Worm (Caenorhabditis elegans) whole organism, L1 larva: ENCODE measurements around the gene F23F1.10.
A peak's percentile ranks its signal among the peaks of the same experiment; 100 is the strongest.

Experiments
- C04F5.9 ChIP-seq: sonication (generic microtip); optimal IDR thresholded peaks from 2 replicates; lab custom pipeline; 2016; ENCODE audit warnings: missing genetic modification characterization, missing compliant biosample characterization
- F16B12.6 ChIP-seq: fragments of 150-350 bp; optimal IDR thresholded peaks from 2 replicates; lab custom pipeline; 2014; ENCODE audit warnings: missing biosample characterization, missing genetic modification characterization
- Y116A8C.19 ChIP-seq: sonication (generic microtip); optimal IDR thresholded peaks from 2 replicates; lab custom pipeline; 2016; ENCODE audit warnings: missing compliant biosample characterization, missing genetic modification characterization, borderline replicate concordance
- alr-1 ChIP-seq: fragments of 200-800 bp; sonication (Bioruptor generic); optimal IDR thresholded peaks from 2 replicates; lab custom pipeline; 2018; ENCODE audit warnings: borderline replicate concordance, mild to moderate bottlenecking, missing genetic modification characterization, missing compliant biosample characterization
- aly-2 ChIP-seq: fragments of 150-350 bp; optimal IDR thresholded peaks from 2 replicates; lab custom pipeline; 2014; ENCODE audit warnings: missing biosample characterization, missing genetic modification characterization
- ceh-8 ChIP-seq: fragments of 200-800 bp; sonication (Bioruptor generic); optimal IDR thresholded peaks from 2 replicates; lab custom pipeline; 2018; ENCODE audit warnings: mild to moderate bottlenecking, missing genetic modification characterization, moderate library complexity, missing compliant biosample characterization
- ces-1 ChIP-seq: fragments of 150-350 bp; optimal IDR thresholded peaks from 2 replicates; lab custom pipeline; 2014; ENCODE audit warnings: missing biosample characterization, missing genetic modification reagents, missing genetic modification characterization
- dsc-1 ChIP-seq: sonication (generic microtip); optimal IDR thresholded peaks from 2 replicates; lab custom pipeline; 2016; ENCODE audit warnings: mild to moderate bottlenecking, missing genetic modification characterization, missing compliant biosample characterization
- egl-13 ChIP-seq: sonication (generic microtip); optimal IDR thresholded peaks from 2 replicates; lab custom pipeline; 2016; ENCODE audit warnings: missing genotype, missing genetic modification reagents, missing genetic modification characterization, missing compliant biosample characterization
- egl-27 ChIP-seq, 2 experiments: fragments of 150-350 bp in 1 of 2; sonication (generic microtip); optimal IDR thresholded peaks; 3 replicates each; lab custom pipeline; 2017 to 2018; ENCODE audit warnings: missing biosample characterization in 2 of 2, missing genetic modification characterization in 2 of 2, missing genetic modification reagents in 2 of 2
- ets-5 ChIP-seq: fragments of 200-800 bp; sonication (Bioruptor generic); IDR thresholded peaks from 2 replicates; pipeline ENCODE4 v1.3.6; 2022; ENCODE audit warnings: missing genetic modification characterization, missing compliant biosample characterization
- fkh-10 ChIP-seq: sonication (generic microtip); optimal IDR thresholded peaks from 2 replicates; lab custom pipeline; 2017; ENCODE audit warnings: missing biosample characterization, missing genetic modification reagents, missing genetic modification characterization
- fos-1 ChIP-seq: fragments of 150-350 bp; optimal IDR thresholded peaks from 2 replicates; lab custom pipeline; 2014; ENCODE audit warnings: missing biosample characterization, missing genetic modification characterization
- grh-1 ChIP-seq: fragments of 200-800 bp; sonication (Bioruptor generic); IDR thresholded peaks from 2 replicates; pipeline ENCODE4 v1.3.6; 2022; ENCODE audit warnings: missing genetic modification reagents, missing genetic modification characterization, missing compliant biosample characterization
- hlh-17 ChIP-seq: fragments of 200-800 bp; sonication (Bioruptor generic); optimal IDR thresholded peaks from 2 replicates; lab custom pipeline; 2018; ENCODE audit warnings: missing genetic modification characterization, mild to moderate bottlenecking, missing compliant biosample characterization, moderate library complexity, borderline replicate concordance
- isw-1 ChIP-seq: fragments of 200-800 bp; sonication (Bioruptor generic); IDR thresholded peaks from 2 replicates; pipeline ENCODE4 v1.3.6; 2022; ENCODE audit warnings: missing genetic modification characterization, missing compliant biosample characterization
- lin-14 ChIP-seq: fragments of 200-800 bp; sonication (Bioruptor generic); optimal IDR thresholded peaks from 2 replicates; lab custom pipeline; 2018; ENCODE audit warnings: mild to moderate bottlenecking, missing genetic modification characterization, moderate library complexity, missing compliant biosample characterization
- lin-35 ChIP-seq, 2 experiments: fragments of 150-350 bp; optimal IDR thresholded peaks; 2 replicates each; lab custom pipeline; 2014; ENCODE audit warnings: missing biosample characterization in 2 of 2, missing genetic modification characterization in 2 of 2, missing genetic modification reagents in 2 of 2
- lin-39 ChIP-seq: fragments of 150-350 bp; optimal IDR thresholded peaks from 2 replicates; lab custom pipeline; 2014; ENCODE audit warnings: missing biosample characterization, missing genetic modification reagents, missing genetic modification characterization
- mab-9 ChIP-seq: fragments of 200-800 bp; sonication (Bioruptor generic); IDR thresholded peaks from 2 replicates; pipeline ENCODE4 v1.3.6; 2022; ENCODE audit warnings: missing genetic modification reagents, missing genetic modification characterization, missing compliant biosample characterization
- mdl-1 ChIP-seq, 2 experiments: fragments of 150-350 bp; optimal IDR thresholded peaks; 2 replicates each; lab custom pipeline; 2014 to 2017; ENCODE audit warnings: missing biosample characterization in 2 of 2, missing genetic modification characterization in 2 of 2, inconsistent platforms in 1 of 2
- nhr-11 ChIP-seq: fragments of 150-350 bp; optimal IDR thresholded peaks from 2 replicates; lab custom pipeline; 2014; ENCODE audit warnings: missing biosample characterization, missing genetic modification characterization
- nhr-77 ChIP-seq: fragments of 150-350 bp; optimal IDR thresholded peaks from 2 replicates; lab custom pipeline; 2014; ENCODE audit warnings: missing biosample characterization, missing genetic modification characterization
- nhr-84 ChIP-seq: sonication (generic microtip); optimal IDR thresholded peaks from 2 replicates; lab custom pipeline; 2017; ENCODE audit warnings: missing biosample characterization, missing genetic modification characterization
- nhr-85 ChIP-seq: sonication (generic microtip); peaks from one replicate; lab custom pipeline; 2016; ENCODE audit warnings: missing genetic modification characterization, inconsistent platforms, missing compliant biosample characterization
- pax-3 ChIP-seq: fragments of 200-800 bp; sonication (Bioruptor generic); optimal IDR thresholded peaks from 2 replicates; lab custom pipeline; 2018; ENCODE audit warnings: mild to moderate bottlenecking, missing genetic modification characterization, moderate library complexity, missing compliant biosample characterization
- rnt-1 ChIP-seq: sonication (generic microtip); optimal IDR thresholded peaks from 2 replicates; lab custom pipeline; 2016; ENCODE audit warnings: mild to moderate bottlenecking, missing genetic modification characterization, moderate library complexity, missing compliant biosample characterization
- skn-1 ChIP-seq: fragments of 150-350 bp; optimal IDR thresholded peaks from 2 replicates; lab custom pipeline; 2014; ENCODE audit warnings: missing biosample characterization, missing genetic modification characterization
- sptf-1 ChIP-seq: fragments of 150-350 bp; optimal IDR thresholded peaks from 2 replicates; lab custom pipeline; 2014; ENCODE audit warnings: missing biosample characterization, missing genetic modification characterization
- unc-130 ChIP-seq: fragments of 150-350 bp; optimal IDR thresholded peaks from 2 replicates; lab custom pipeline; 2017; ENCODE audit warnings: missing biosample characterization, missing genetic modification characterization, inconsistent platforms
- xbp-1 ChIP-seq: sonication (generic microtip); optimal IDR thresholded peaks from 2 replicates; lab custom pipeline; 2016; ENCODE audit warnings: missing genetic modification characterization, missing compliant biosample characterization
- ztf-11 ChIP-seq, 2 experiments: sonication (generic microtip); optimal IDR thresholded peaks; 2 replicates each; lab custom pipeline; 2016 to 2017; ENCODE audit warnings: missing genetic modification characterization in 2 of 2, missing biosample characterization in 1 of 2, missing compliant biosample characterization in 1 of 2
- ztf-4 ChIP-seq: fragments of 150-350 bp; optimal IDR thresholded peaks from 2 replicates; lab custom pipeline; 2014; ENCODE audit warnings: missing biosample characterization, missing genetic modification characterization

Gene F23F1.10

ce11 chrII:76662-77061, 34.9 kb upstream of the F23F1.10 start:
- peak in 1 of 2 experiments; percentile 7 for TF ChIP-seq lin-35 (GFP tag; optimal IDR thresholded peaks at IDR 0.05; lab: Kevin White, UChicago)
- TF ChIP-seq nhr-11, result no peak
- no peak for TF ChIP-seq ztf-11 (tag; optimal IDR thresholded peaks at IDR 0.05; lab: Kevin White, UChicago)

- TF ChIP-seq hlh-17 (GFP tag; lab: Kevin White, UChicago) (no peak), ets-5 (no peak), nhr-85 (no peak), C04F5.9 (no peak), Y116A8C.19 (tag; lab: Kevin White, UChicago) (no peak), egl-13 (tag; lab: Kevin White, UChicago) (no peak), dsc-1 (tag; lab: Kevin White, UChicago) (no peak), mdl-1 (tag; optimal IDR thresholded peaks at IDR 0.05; lab: Kevin White, UChicago) (no peak), F16B12.6 (no peak), isw-1 (GFP tag; lab: Robert Waterston, UW) (no peak), skn-1 (tag; lab: Kevin White, UChicago) (no peak), mab-9 (GFP tag; lab: Robert Waterston, UW) (no peak), nhr-77 (tag; lab: Kevin White, UChicago) (no peak), nhr-84 (tag; lab: Kevin White, UChicago) (no peak), sptf-1 (tag; lab: Kevin White, UChicago) (no peak), unc-130 (no peak), fos-1 (tag; lab: Kevin White, UChicago) (no peak), ztf-4 (tag; lab: Kevin White, UChicago) (no peak)
Observed at ce11 chrII:75831-76230, 34.0 kb upstream of the F23F1.10 start.

- TF ChIP-seq ceh-8 (GFP tag; lab: Kevin White, UChicago), result peak; percentile 50
- no peak for TF ChIP-seq pax-3 (tag; lab: Kevin White, UChicago)
- peak; percentile 33 for TF ChIP-seq lin-14 (GFP tag; lab: Kevin White, UChicago)
- TF ChIP-seq, all 84 proteins: peak for 2
Observed at ce11 chrII:73892-74291, 32.1 kb upstream of the F23F1.10 start.

- TF ChIP-seq fkh-10 (GFP tag; lab: Kevin White, UChicago), result peak; percentile 83
- TF ChIP-seq xbp-1 (tag; lab: Kevin White, UChicago), result peak; percentile 19
- TF ChIP-seq ces-1 (GFP tag; lab: Kevin White, UChicago), result peak; percentile 59
- TF ChIP-seq lin-39, result no peak
- no peak for TF ChIP-seq ztf-4 (tag; lab: Kevin White, UChicago)
- TF ChIP-seq egl-27 (tag; optimal IDR thresholded peaks at IDR 0.05; lab: Kevin White, UChicago), result no peak
- TF ChIP-seq mab-9 (GFP tag; lab: Robert Waterston, UW), result no peak
- TF ChIP-seq lin-14 (GFP tag; lab: Kevin White, UChicago), result peak; percentile 61
- TF ChIP-seq, all 84 proteins: peak for 4
Observed at ce11 chrII:73329-73728, 31.5 kb upstream of the F23F1.10 start.

- TF ChIP-seq nhr-77 (tag; lab: Kevin White, UChicago), result no peak
- no peak for TF ChIP-seq lin-14 (GFP tag; lab: Kevin White, UChicago)
- no peak for TF ChIP-seq lin-39
- TF ChIP-seq aly-2 (tag; lab: Kevin White, UChicago), result no peak
- TF ChIP-seq lin-35 (GFP tag; optimal IDR thresholded peaks at IDR 0.05; lab: Kevin White, UChicago), result no peak
- TF ChIP-seq rnt-1 (tag; lab: Kevin White, UChicago), result no peak
- no peak for TF ChIP-seq fos-1 (tag; lab: Kevin White, UChicago)
- no peak for TF ChIP-seq grh-1 (GFP tag; lab: Robert Waterston, UW)
- TF ChIP-seq alr-1, result no peak
Observed at ce11 chrII:69354-69753, 27.6 kb upstream of the F23F1.10 start, which contains the start of gene egl-26. egl-26 (plus strand) TSS chrII:69654.
